Fruit fly (Drosophila melanogaster) whole organism, embryonic: Measurements from ENCODE around the gene Tsen34.

Source experiments
- Abd-B ChIP-seq: fragments of 200-800 bp; sonication (Bioruptor generic); optimal IDR thresholded peaks from 2 replicates; lab custom pipeline; 2018; ENCODE audit warnings: missing biosample characterization, mild to moderate bottlenecking, missing genetic modification characterization, moderate library complexity
- Asciz ChIP-seq: fragments of 200-800 bp; sonication (Bioruptor generic); optimal IDR thresholded peaks from 2 replicates; lab custom pipeline; 2017; ENCODE audit warnings: missing biosample characterization, mild to moderate bottlenecking, missing genetic modification characterization, missing genetic modification reagents
- B-H1 ChIP-seq: fragments of 200-800 bp; sonication (Bioruptor generic); IDR thresholded peaks from 3 replicates; pipeline ENCODE4 v1.3.6; 2022; ENCODE audit warnings: missing biosample characterization, missing genetic modification characterization
- CG1024 ChIP-seq: fragments of 200-800 bp; sonication (Bioruptor generic); IDR thresholded peaks from 2 replicates; pipeline ENCODE4 v1.3.6; 2022; ENCODE audit warnings: missing biosample characterization, missing genetic modification characterization
- CG10321 ChIP-seq: fragments of 200-800 bp; sonication (Bioruptor generic); IDR thresholded peaks from 2 replicates; pipeline ENCODE4 v1.3.6; 2022; ENCODE audit warnings: missing biosample characterization, missing genetic modification characterization
- CG18619 ChIP-seq: fragments of 200-800 bp; sonication (Bioruptor generic); optimal IDR thresholded peaks from 3 replicates; lab custom pipeline; 2017; ENCODE audit warnings: missing biosample characterization, mild to moderate bottlenecking, missing genetic modification characterization
- CG30403 ChIP-seq: fragments of 200-800 bp; sonication (Bioruptor generic); optimal IDR thresholded peaks from 3 replicates; lab custom pipeline; 2016; ENCODE audit warnings: missing biosample characterization, missing genetic modification characterization
- CG3065 ChIP-seq: fragments of 200-800 bp; sonication (Bioruptor generic); optimal IDR thresholded peaks from 2 replicates; lab custom pipeline; 2016; ENCODE audit warnings: missing biosample characterization, missing genetic modification characterization
- CG4854 ChIP-seq: fragments of 200-800 bp; sonication (Bioruptor generic); optimal IDR thresholded peaks from 2 replicates; lab custom pipeline; 2016; ENCODE audit warnings: missing biosample characterization, missing genetic modification characterization, inconsistent platforms
- CG8290 ChIP-seq, 3 experiments: fragments of 200-800 bp; sonication (Bioruptor generic); optimal IDR thresholded peaks; 2 replicates each; lab custom pipeline; 2016 to 2019; ENCODE audit warnings: missing biosample characterization in 3 of 3, missing genetic modification characterization in 3 of 3, mild to moderate bottlenecking in 2 of 3, moderate library complexity in 1 of 3
- CG8388 ChIP-seq: fragments of 200-800 bp; sonication (Bioruptor generic); optimal IDR thresholded peaks from 2 replicates; lab custom pipeline; 2019; ENCODE audit warnings: missing biosample characterization, mild to moderate bottlenecking, missing genetic modification characterization, moderate library complexity
- CG9727 ChIP-seq: fragments of 200-800 bp; sonication (Bioruptor generic); optimal IDR thresholded peaks from 3 replicates; lab custom pipeline; 2017; ENCODE audit warnings: missing biosample characterization, mild to moderate bottlenecking, missing genetic modification characterization
- Dek ChIP-seq: fragments of 200-800 bp; sonication (Bioruptor generic); optimal IDR thresholded peaks from 3 replicates; lab custom pipeline; 2019; ENCODE audit warnings: missing biosample characterization, mild to moderate bottlenecking, missing genetic modification characterization, moderate library complexity
- Doc2 ChIP-seq: fragments of 200-800 bp; sonication (Bioruptor generic); IDR thresholded peaks from 2 replicates; pipeline ENCODE4 v1.3.6; 2022; ENCODE audit warnings: missing biosample characterization, missing genetic modification characterization
- Dp ChIP-seq: fragments of 200-800 bp; sonication (Bioruptor generic); optimal IDR thresholded peaks from 2 replicates; lab custom pipeline; 2018; ENCODE audit warnings: missing biosample characterization, mild to moderate bottlenecking, missing genetic modification characterization, moderate library complexity
- E2f2 ChIP-seq: fragments of 200-800 bp; sonication (Bioruptor generic); IDR thresholded peaks from 2 replicates; pipeline ENCODE4 v1.3.6; 2022; ENCODE audit warnings: missing biosample characterization, missing genetic modification characterization
- GATAe ChIP-seq: fragments of 200-800 bp; sonication (Bioruptor generic); conservative IDR thresholded peaks from 2 replicates; pipeline ENCODE4 v1.3.6; 2022; ENCODE audit warnings: missing biosample characterization, missing genetic modification characterization
- Hand ChIP-seq: fragments of 200-800 bp; sonication (Bioruptor generic); optimal IDR thresholded peaks from 2 replicates; lab custom pipeline; 2017; ENCODE audit warnings: mild to moderate bottlenecking, missing biosample characterization, missing genetic modification reagents, missing genetic modification characterization
- Hr51 ChIP-seq, 2 experiments: fragments of 200-800 bp; sonication (Bioruptor generic); optimal IDR thresholded peaks; 2 replicates in 1 of 2; 3 replicates in 1 of 2; lab custom pipeline; 2016 to 2018; ENCODE audit warnings: missing biosample characterization in 2 of 2, missing genetic modification characterization in 2 of 2, mild to moderate bottlenecking in 1 of 2, moderate library complexity in 1 of 2
- Lhr ChIP-seq: fragments of 200-800 bp; sonication (Bioruptor generic); optimal IDR thresholded peaks from 3 replicates; lab custom pipeline; 2017; ENCODE audit warnings: mild to moderate bottlenecking, missing biosample characterization, missing genetic modification reagents, missing genetic modification characterization
- Max ChIP-seq: fragments of 200-800 bp; sonication (Bioruptor generic); optimal IDR thresholded peaks from 2 replicates; lab custom pipeline; 2016; ENCODE audit warnings: missing biosample characterization, mild to moderate bottlenecking, missing genetic modification characterization
- Opbp ChIP-seq: fragments of 200-800 bp; sonication (Bioruptor generic); IDR thresholded peaks from 3 replicates; pipeline ENCODE4 v1.3.6; 2022; ENCODE audit warnings: missing biosample characterization, missing genetic modification characterization; ENCODE audit not compliant: partially characterized antibody
- Sin3A ChIP-seq: fragments of >200 bp; optimal IDR thresholded peaks from 2 replicates; lab custom pipeline; 2018
- Sox100B ChIP-seq: fragments of 200-800 bp; sonication (Bioruptor generic); optimal IDR thresholded peaks from 3 replicates; lab custom pipeline; 2018; ENCODE audit warnings: missing biosample characterization, mild to moderate bottlenecking, missing genetic modification characterization
- Ssrp ChIP-seq: fragments of 200-800 bp; sonication (Bioruptor generic); optimal IDR thresholded peaks from 2 replicates; lab custom pipeline; 2018; ENCODE audit warnings: missing biosample characterization, mild to moderate bottlenecking, missing genetic modification characterization, moderate library complexity
- TFAM ChIP-seq: fragments of 200-800 bp; sonication (Bioruptor generic); optimal IDR thresholded peaks from 2 replicates; lab custom pipeline; 2017; ENCODE audit warnings: missing biosample characterization, missing genetic modification characterization, inconsistent platforms
- Tbp ChIP-seq: fragments of >200 bp; optimal IDR thresholded peaks from 2 replicates; lab custom pipeline; 2018; ENCODE audit warnings: missing biosample characterization, missing genetic modification characterization
- ase ChIP-seq: fragments of 200-800 bp; sonication (Bioruptor generic); IDR thresholded peaks from 3 replicates; pipeline ENCODE4 v1.3.6; 2022; ENCODE audit warnings: missing biosample characterization, missing genetic modification characterization
- ato ChIP-seq: fragments of 200-800 bp; sonication (Bioruptor generic); IDR thresholded peaks from 2 replicates; pipeline ENCODE4 v1.3.6; 2022; ENCODE audit warnings: missing biosample characterization, missing genetic modification characterization; ENCODE audit not compliant: partially characterized antibody
- da ChIP-seq: fragments of 200-800 bp; sonication (Bioruptor generic); optimal IDR thresholded peaks from 2 replicates; lab custom pipeline; 2016; ENCODE audit warnings: missing biosample characterization, missing genetic modification characterization
- ewg ChIP-seq: fragments of 200-800 bp; sonication (Bioruptor generic); optimal IDR thresholded peaks from 3 replicates; lab custom pipeline; 2017; ENCODE audit warnings: mild to moderate bottlenecking, missing biosample characterization, missing genetic modification reagents, missing genetic modification characterization
- fd3F ChIP-seq: fragments of 200-800 bp; sonication (Bioruptor generic); optimal IDR thresholded peaks from 2 replicates; lab custom pipeline; 2018; ENCODE audit warnings: missing biosample characterization, mild to moderate bottlenecking, missing genetic modification characterization, moderate library complexity
- fru ChIP-seq: fragments of >200 bp; optimal IDR thresholded peaks from 2 replicates; lab custom pipeline; 2017
- fu2 ChIP-seq: fragments of 200-800 bp; sonication (Bioruptor generic); optimal IDR thresholded peaks from 2 replicates; lab custom pipeline; 2016; ENCODE audit warnings: missing biosample characterization, missing genetic modification characterization
- gcm ChIP-seq: fragments of 200-800 bp; sonication (Bioruptor generic); optimal IDR thresholded peaks from 2 replicates; lab custom pipeline; 2019; ENCODE audit warnings: missing biosample characterization, mild to moderate bottlenecking, missing genetic modification characterization, moderate library complexity
- gsb-n ChIP-seq: fragments of 200-800 bp; sonication (Bioruptor generic); optimal IDR thresholded peaks from 3 replicates; lab custom pipeline; 2018; ENCODE audit warnings: missing biosample characterization, mild to moderate bottlenecking, missing genetic modification characterization
- lola ChIP-seq, 3 experiments: fragments of >200 bp in 2 of 3; fragments of 200-800 bp in 1 of 3; sonication (Bioruptor generic) in 1 of 3; optimal IDR thresholded peaks; 2 replicates each; lab custom pipeline; 2017 to 2019; ENCODE audit warnings: missing biosample characterization in 3 of 3, missing genetic modification characterization in 3 of 3, mild to moderate bottlenecking in 1 of 3, moderate library complexity in 1 of 3
- nmo ChIP-seq: fragments of 200-800 bp; sonication (Bioruptor generic); optimal IDR thresholded peaks from 2 replicates; lab custom pipeline; 2018; ENCODE audit warnings: missing biosample characterization, mild to moderate bottlenecking, missing genetic modification characterization, moderate library complexity
- pfk ChIP-seq: fragments of 200-800 bp; sonication (Bioruptor generic); optimal IDR thresholded peaks from 2 replicates; lab custom pipeline; 2018; ENCODE audit warnings: missing biosample characterization, mild to moderate bottlenecking, missing genetic modification characterization, moderate library complexity
- pnt ChIP-seq: fragments of 200-800 bp; sonication (Bioruptor generic); optimal IDR thresholded peaks from 3 replicates; lab custom pipeline; 2016; ENCODE audit warnings: missing biosample characterization, missing genetic modification characterization
- scrt ChIP-seq: fragments of 200-800 bp; sonication (Bioruptor generic); optimal IDR thresholded peaks from 2 replicates; lab custom pipeline; 2018; ENCODE audit warnings: missing biosample characterization, mild to moderate bottlenecking, missing genetic modification characterization, moderate library complexity
- stc ChIP-seq: fragments of 200-800 bp; sonication (Bioruptor generic); IDR thresholded peaks from 2 replicates; pipeline ENCODE4 v1.3.6; 2022; ENCODE audit warnings: missing biosample characterization, missing genetic modification characterization
- tna ChIP-seq: fragments of 200-800 bp; sonication (Bioruptor generic); IDR thresholded peaks from 2 replicates; pipeline ENCODE4 v1.3.6; 2022; ENCODE audit warnings: missing biosample characterization, missing genetic modification characterization; ENCODE audit not compliant: partially characterized antibody
- toy ChIP-seq: fragments of 200-800 bp; sonication (Bioruptor generic); IDR thresholded peaks from 2 replicates; pipeline ENCODE4 v1.3.6; 2022; ENCODE audit warnings: missing biosample characterization, missing genetic modification characterization
- vnd ChIP-seq: fragments of 200-800 bp; sonication (Bioruptor generic); IDR thresholded peaks from 3 replicates; pipeline ENCODE4 v1.3.6; 2022; ENCODE audit warnings: missing biosample characterization, missing genetic modification characterization; ENCODE audit not compliant: partially characterized antibody
- wdn ChIP-seq: fragments of 200-800 bp; sonication (Bioruptor generic); IDR thresholded peaks from 2 replicates; pipeline ENCODE4 v1.3.6; 2022; ENCODE audit warnings: missing biosample characterization, missing genetic modification characterization
- zfh1 ChIP-seq: fragments of 200-800 bp; sonication (Bioruptor generic); IDR thresholded peaks from 3 replicates; pipeline ENCODE4 v1.3.6; 2022; ENCODE audit warnings: missing biosample characterization, missing genetic modification characterization
- zfh2 ChIP-seq: fragments of 200-800 bp; sonication (Bioruptor generic); optimal IDR thresholded peaks from 2 replicates; lab custom pipeline; 2016; ENCODE audit warnings: missing biosample characterization, missing genetic modification characterization

The Tsen34 gene

dm6 chr3L:14755951-14756723 lies 5.5 kb downstream of the Tsen34 start (continued):
- TF ChIP-seq CG1024 (GFP tag; lab: Robert Waterston, UW) = 0 out of 2 replicates have a peak, but pooled peaks have one; percentile 38
- peak; percentile 89 for TF ChIP-seq Ssrp (tag; lab: Kevin White, UChicago)
- peak; percentile 86 for TF ChIP-seq fu2
- peak; percentile 74 for TF ChIP-seq gcm
- peak; percentile 84 for TF ChIP-seq Hand (GFP tag; lab: Kevin White, UChicago)
- TF ChIP-seq Lhr = no peak
- TF ChIP-seq CG8290 (GFP tag; optimal IDR thresholded peaks at IDR 0.05; lab: Kevin White, UChicago) = no peak
- peak; percentile 9 to 62 for TF ChIP-seq CG8290 (tag; optimal IDR thresholded peaks at IDR 0.05; lab: Kevin White, UChicago)
- TF ChIP-seq CG8388 (GFP tag; lab: Kevin White, UChicago) = peak; percentile 84
- peak; percentile 54; the same call in 1 of the 2 replicates for TF ChIP-seq wdn (GFP tag; lab: Robert Waterston, UW)
- peak; percentile 40 for TF ChIP-seq gsb-n (tag; lab: Kevin White, UChicago)
- TF ChIP-seq ato = 0 out of 2 replicates have a peak, but pooled peaks have one; percentile 20
- no peak for TF ChIP-seq GATAe
- peak; percentile 93 for TF ChIP-seq CG9727 (GFP tag; lab: Kevin White, UChicago)
- TF ChIP-seq toy (GFP tag; lab: Robert Waterston, UW) = 0 out of 2 replicates have a peak, but pooled peaks have one; percentile 11
- TF ChIP-seq Opbp (GFP tag; lab: Robert Waterston, UW) = no peak
- no peak for TF ChIP-seq vnd (GFP tag; lab: Robert Waterston, UW)
- peak; percentile 53 to 94 for TF ChIP-seq Hr51 (GFP tag; optimal IDR thresholded peaks at IDR 0.05; lab: Kevin White, UChicago)
- TF ChIP-seq stc (GFP tag; lab: Robert Waterston, UW) = peak; percentile 82
- peak; percentile 89 for TF ChIP-seq Abd-B
- TF ChIP-seq nmo (GFP tag; lab: Kevin White, UChicago) = peak; percentile 93
- peak; percentile 93 for TF ChIP-seq CG30403 (GFP tag; lab: Kevin White, UChicago)
- TF ChIP-seq ase (GFP tag; lab: Robert Waterston, UW) = peak; percentile 75; the same call in 2 of the 3 replicates
- peak; percentile 53 for TF ChIP-seq scrt
- peak; percentile 68 for TF ChIP-seq pnt (GFP tag; lab: Kevin White, UChicago)
- TF ChIP-seq CG3065 (GFP tag; lab: Kevin White, UChicago) = no peak
- TF ChIP-seq fru = no peak
- no peak for TF ChIP-seq tna (GFP tag; lab: Robert Waterston, UW)
- TF ChIP-seq da (GFP tag; lab: Kevin White, UChicago) = no peak
- peak; percentile 59; the same call in 1 of the 2 replicates for TF ChIP-seq E2f2 (GFP tag; lab: Robert Waterston, UW)
- peak; percentile 97 for TF ChIP-seq CG10321 (GFP tag; lab: Robert Waterston, UW)
- TF ChIP-seq Dek = peak; percentile 85
- peak; percentile 82 for TF ChIP-seq zfh2
- TF ChIP-seq Tbp (GFP tag; lab: Kevin White, UChicago) = no peak
- peak; percentile 77 for TF ChIP-seq B-H1 (GFP tag; lab: Robert Waterston, UW)
- peak; percentile 85 for TF ChIP-seq Asciz (GFP tag; lab: Kevin White, UChicago)
- peak; percentile 69 for TF ChIP-seq zfh1 (GFP tag; lab: Robert Waterston, UW)
- TF ChIP-seq pfk (GFP tag; lab: Kevin White, UChicago) = no peak
- peak; percentile 82 for TF ChIP-seq Max
- peak; percentile 3 for TF ChIP-seq TFAM
- TF ChIP-seq lola (GFP tag; optimal IDR thresholded peaks at IDR 0.05; lab: Kevin White, UChicago) = peak in 1 of 3 experiments; percentile 72
- TF ChIP-seq Sox100B = peak; percentile 95
- TF ChIP-seq CG4854 (GFP tag; lab: Kevin White, UChicago) = peak; percentile 63
- TF ChIP-seq CG18619 = peak; percentile 92
- TF ChIP-seq Doc2 = no peak
- TF ChIP-seq Sin3A (lab: Kevin White, UChicago) = no peak
- TF ChIP-seq fd3F = peak; percentile 87
- TF ChIP-seq Dp (GFP tag; lab: Kevin White, UChicago) = no peak
- peak; percentile 57 for TF ChIP-seq ewg (GFP tag; lab: Kevin White, UChicago)
